Worm (Caenorhabditis elegans): ENCODE results near the gene eea-1.

Gene eea-1

DNA sequence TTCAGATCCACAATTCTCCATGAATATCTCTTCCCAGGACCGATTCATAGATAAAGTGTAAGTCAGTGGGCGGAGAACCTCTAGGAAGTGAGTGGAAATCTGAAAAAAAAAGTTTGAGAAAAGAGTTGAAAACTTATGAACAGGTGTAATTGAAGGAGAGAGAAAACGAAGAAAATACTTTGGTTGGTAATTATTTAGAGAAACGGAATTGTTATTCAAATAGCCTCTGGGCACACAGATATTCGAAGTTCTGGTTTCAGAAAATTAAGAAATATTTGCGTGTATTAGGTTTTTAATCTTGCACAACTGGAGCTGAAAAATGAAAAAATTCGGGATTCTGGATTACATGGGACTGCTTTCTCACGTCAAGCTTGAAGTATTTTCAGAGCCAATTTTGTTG, 17.4 kb downstream of the eea-1 start, which contains the start of gene T10G3.2:
TSS of gene T10G3.2 (minus strand) at position 101 of the 400 bp plus-strand sequence.
- TF ChIP-seq nhr-237 (tag; optimal IDR thresholded peaks at IDR 0.05) (no peak), nhr-11 (tag; optimal IDR thresholded peaks at IDR 0.05) (no peak), sem-4 (tag; optimal IDR thresholded peaks at IDR 0.05) (no peak), snpc-4 (tag; optimal IDR thresholded peaks at IDR 0.05) (no peak)

DNA sequence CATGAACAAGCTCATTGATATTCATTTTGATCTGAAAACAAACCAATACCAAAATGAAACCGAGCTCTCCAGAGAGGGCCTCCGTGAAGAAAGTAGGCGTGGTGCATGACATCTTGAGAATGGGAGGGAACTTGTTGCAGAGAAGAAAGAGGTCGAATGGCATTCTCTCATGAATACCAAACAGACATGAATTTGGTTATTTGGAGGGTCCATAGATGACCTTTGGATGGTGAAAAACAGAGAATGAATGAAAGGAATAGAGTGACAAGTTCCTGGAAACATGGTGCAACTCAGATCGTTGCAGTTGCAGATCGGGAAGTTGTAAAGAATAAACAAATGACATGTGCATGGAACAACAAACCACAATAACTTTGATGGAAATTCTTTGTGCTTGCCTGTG, 20.8 kb downstream of the eea-1 start, which contains the start of gene T10G3.8:
TSS of gene T10G3.8 (minus strand) at position 101 of the 400 bp plus-strand sequence.
- TF ChIP-seq sma-3 (GFP tag; optimal IDR thresholded peaks at IDR 0.05) = no peak
- no peak for TF ChIP-seq nhr-25 (tag; optimal IDR thresholded peaks at IDR 0.05)
- no peak for TF ChIP-seq nhr-12 (tag; optimal IDR thresholded peaks at IDR 0.05)
- TF ChIP-seq snpc-4 (tag; optimal IDR thresholded peaks at IDR 0.05) = no peak
- no peak for TF ChIP-seq blmp-1 (tag; optimal IDR thresholded peaks at IDR 0.05; ENCODE audit: insufficient read depth)
- no peak for TF ChIP-seq alr-1 (tag; optimal IDR thresholded peaks at IDR 0.05)
- no peak for TF ChIP-seq peb-1 (tag; optimal IDR thresholded peaks at IDR 0.05)
- TF ChIP-seq skn-1 (tag; optimal IDR thresholded peaks at IDR 0.05) = no peak
- no peak for TF ChIP-seq R02D3.7 (tag; optimal IDR thresholded peaks at IDR 0.05)
- no peak for TF ChIP-seq unc-55 (GFP tag; optimal IDR thresholded peaks at IDR 0.05)
- no peak for TF ChIP-seq C34F6.9 (tag; optimal IDR thresholded peaks at IDR 0.05)
- TF ChIP-seq nhr-77 (tag; optimal IDR thresholded peaks at IDR 0.05) = no peak
- TF ChIP-seq lsy-2 (tag; optimal IDR thresholded peaks at IDR 0.05) = no peak
- TF ChIP-seq ama-1 (optimal IDR thresholded peaks at IDR 0.05) = no peak
- no peak for TF ChIP-seq ztf-1 (GFP tag; conservative IDR thresholded peaks at IDR 0.05)
- no peak for TF ChIP-seq crh-2 (tag; optimal IDR thresholded peaks at IDR 0.05)
- TF ChIP-seq ztf-4 (tag; optimal IDR thresholded peaks at IDR 0.05) = no peak
- TF ChIP-seq F13H6.1 (tag; optimal IDR thresholded peaks at IDR 0.05) = no peak
- TF ChIP-seq elt-1 (tag; optimal IDR thresholded peaks at IDR 0.05) = no peak
- TF ChIP-seq unc-39 (tag; optimal IDR thresholded peaks at IDR 0.05) = no peak

DNA sequence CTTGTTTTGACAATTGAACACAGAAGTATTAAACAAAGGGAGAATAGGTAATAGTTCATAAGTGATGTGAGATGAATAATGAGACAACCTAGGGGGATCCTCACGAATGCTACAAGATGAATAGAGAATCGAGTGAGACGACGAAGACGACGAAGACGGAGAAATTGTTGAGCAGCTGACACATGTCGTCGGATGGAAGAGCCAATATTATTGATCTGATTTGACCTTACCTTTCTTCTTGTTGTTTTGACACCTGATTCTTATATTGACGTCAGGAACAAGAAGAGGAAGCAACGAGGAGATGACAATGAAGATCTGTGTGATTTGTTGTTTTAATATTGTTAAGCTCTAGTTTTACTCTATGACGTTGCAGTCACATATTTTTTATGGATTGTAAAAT, 23.7 kb downstream of the eea-1 start, which contains the start of gene T10G3.1:
TSS of gene T10G3.1 (minus strand) at position 213 of the 400 bp plus-strand sequence.
- TF ChIP-seq mab-5 (tag; optimal IDR thresholded peaks at IDR 0.05) = peak; percentile 8
- no peak for TF ChIP-seq unc-62 (GFP tag; optimal IDR thresholded peaks at IDR 0.05)
- no peak for TF ChIP-seq sem-4 (tag; optimal IDR thresholded peaks at IDR 0.05)
- TF ChIP-seq peb-1 (tag; optimal IDR thresholded peaks at IDR 0.05) = no peak
- TF ChIP-seq nhr-129 (tag; optimal IDR thresholded peaks at IDR 0.05) = peak; percentile 62
- TF ChIP-seq lsy-2 (tag; optimal IDR thresholded peaks at IDR 0.05) = peak in 1 of 2 experiments; percentile 27
- no peak for TF ChIP-seq lin-11 (tag; optimal IDR thresholded peaks at IDR 0.05)
- no peak for TF ChIP-seq ztf-11 (tag; optimal IDR thresholded peaks at IDR 0.05)
- no peak for TF ChIP-seq snpc-4 (tag; optimal IDR thresholded peaks at IDR 0.05)
- no peak for TF ChIP-seq zag-1 (tag; optimal IDR thresholded peaks at IDR 0.05)

DNA sequence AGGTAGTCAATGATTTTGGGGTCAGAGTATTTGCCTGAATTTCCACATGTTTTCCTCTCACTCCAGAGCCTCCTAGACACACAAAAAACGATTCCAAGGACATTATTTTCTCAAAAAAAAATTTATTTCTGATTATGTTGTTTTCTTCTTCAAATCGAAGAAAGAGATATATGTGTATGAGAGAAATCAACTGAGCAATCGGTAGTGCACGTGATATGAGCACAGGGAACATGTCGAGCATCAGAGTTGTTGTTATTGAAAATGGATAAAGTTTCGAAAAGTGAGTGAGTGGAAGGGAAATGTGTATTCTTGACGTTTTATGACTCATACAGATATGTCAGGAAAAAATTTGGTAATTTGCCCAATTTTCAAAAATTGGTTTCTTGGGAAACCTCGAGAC, 25.1 kb downstream of the eea-1 start:
- TF ChIP-seq elt-3 (tag; optimal IDR thresholded peaks at IDR 0.05) (no peak), C34F6.9 (tag; optimal IDR thresholded peaks at IDR 0.05) (peak; percentile 25), nhr-12 (tag; optimal IDR thresholded peaks at IDR 0.05) (no peak), sma-9 (GFP tag; optimal IDR thresholded peaks at IDR 0.05) (peak; percentile 19), sma-9 (tag; optimal IDR thresholded peaks at IDR 0.05) (no peak), nhr-129 (tag; optimal IDR thresholded peaks at IDR 0.05) (peak; percentile 10)

DNA sequence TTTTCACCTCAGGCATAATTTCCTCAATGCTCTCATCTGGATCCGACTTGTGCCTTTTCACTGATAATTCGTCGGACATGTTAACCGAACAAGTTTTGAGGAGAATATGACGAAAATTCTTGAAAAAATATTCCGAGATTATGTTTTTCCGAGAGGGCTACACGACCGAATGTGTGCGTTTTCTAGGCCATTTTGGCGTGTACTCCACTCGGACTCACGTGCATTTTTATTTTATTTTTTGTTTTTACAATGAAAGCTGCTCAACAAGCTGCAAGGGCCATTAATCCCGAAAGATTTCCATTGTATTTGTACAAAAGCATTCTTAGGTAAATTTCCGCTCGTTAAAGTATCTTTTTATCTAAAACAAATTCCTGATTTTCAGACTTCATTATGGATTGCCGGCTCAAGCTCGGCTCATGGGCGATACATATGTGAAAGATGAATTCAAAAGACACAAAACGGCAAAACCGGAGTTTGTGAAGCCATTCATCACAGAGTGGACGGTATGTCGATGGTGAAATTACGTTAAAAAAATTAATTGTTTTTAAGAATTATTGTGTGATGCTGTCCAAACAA, 28.9 kb downstream of the eea-1 start, which contains the start of the genes F25H9.6 and F25H9.7:
TSS of gene F25H9.6 (minus strand) at position 172 of the 576 bp plus-strand sequence.
TSS of gene F25H9.7 (plus strand) at position 187 of the 576 bp plus-strand sequence.
- TF ChIP-seq fos-1 (tag; optimal IDR thresholded peaks at IDR 0.05) = peak; percentile 56
- TF ChIP-seq ztf-11 (tag; optimal IDR thresholded peaks at IDR 0.05) = no peak
- TF ChIP-seq ceh-82 (tag; optimal IDR thresholded peaks at IDR 0.05) = no peak
- TF ChIP-seq unc-62 (GFP tag; optimal IDR thresholded peaks at IDR 0.05) = no peak
- TF ChIP-seq sma-3 (GFP tag; optimal IDR thresholded peaks at IDR 0.05) = peak; percentile 91
- peak; percentile 78 for TF ChIP-seq nhr-21 (tag; optimal IDR thresholded peaks at IDR 0.05)
- peak; percentile 53 for TF ChIP-seq snpc-4 (tag; optimal IDR thresholded peaks at IDR 0.05)
- peak; percentile 86 for TF ChIP-seq F13H6.1 (tag; optimal IDR thresholded peaks at IDR 0.05)
- peak; percentile 63 for TF ChIP-seq sem-4 (tag; optimal IDR thresholded peaks at IDR 0.05)
- no peak for TF ChIP-seq nhr-23 (tag; optimal IDR thresholded peaks at IDR 0.05)
- no peak for TF ChIP-seq ceh-16 (tag; optimal IDR thresholded peaks at IDR 0.05)
- TF ChIP-seq nhr-6 (tag; optimal IDR thresholded peaks at IDR 0.05) = no peak
- TF ChIP-seq unc-55 (GFP tag; optimal IDR thresholded peaks at IDR 0.05) = peak; percentile 86
- peak; percentile 51 for TF ChIP-seq Y55F3AM.14 (GFP tag; optimal IDR thresholded peaks at IDR 0.05)
- TF ChIP-seq crh-2 (tag; optimal IDR thresholded peaks at IDR 0.05) = peak; percentile 84
- no peak for TF ChIP-seq unc-39 (tag; optimal IDR thresholded peaks at IDR 0.05)
- TF ChIP-seq aly-2 (tag; optimal IDR thresholded peaks at IDR 0.05) = no peak
- peak; percentile 94 for TF ChIP-seq sma-9 (GFP tag; optimal IDR thresholded peaks at IDR 0.05)
- TF ChIP-seq sma-9 (tag; optimal IDR thresholded peaks at IDR 0.05) = no peak
- no peak for TF ChIP-seq dmd-4 (tag; optimal IDR thresholded peaks at IDR 0.05)
- no peak for TF ChIP-seq nhr-10 (tag; optimal IDR thresholded peaks at IDR 0.05)
- TF ChIP-seq C34F6.9 (tag; optimal IDR thresholded peaks at IDR 0.05) = peak; percentile 92
- TF ChIP-seq ztf-4 (tag; optimal IDR thresholded peaks at IDR 0.05) = peak; percentile 44
- no peak for TF ChIP-seq nhr-25 (tag; optimal IDR thresholded peaks at IDR 0.05)
- TF ChIP-seq nhr-237 (tag; optimal IDR thresholded peaks at IDR 0.05) = no peak
- peak; percentile 79 for TF ChIP-seq gmeb-1 (tag; optimal IDR thresholded peaks at IDR 0.05)
- TF ChIP-seq zag-1 (tag; optimal IDR thresholded peaks at IDR 0.05) = no peak
- TF ChIP-seq lsy-2 (tag; optimal IDR thresholded peaks at IDR 0.05) = peak; percentile 72 to 89
- no peak for TF ChIP-seq mbf-1 (tag; optimal IDR thresholded peaks at IDR 0.05)
- no peak for TF ChIP-seq nhr-77 (tag; optimal IDR thresholded peaks at IDR 0.05)

Data from whole organism, L2 larva.